Fruit fly (Drosophila melanogaster): ENCODE measurements around the gene Sf3a1.

Sf3a1 gene

DNA sequence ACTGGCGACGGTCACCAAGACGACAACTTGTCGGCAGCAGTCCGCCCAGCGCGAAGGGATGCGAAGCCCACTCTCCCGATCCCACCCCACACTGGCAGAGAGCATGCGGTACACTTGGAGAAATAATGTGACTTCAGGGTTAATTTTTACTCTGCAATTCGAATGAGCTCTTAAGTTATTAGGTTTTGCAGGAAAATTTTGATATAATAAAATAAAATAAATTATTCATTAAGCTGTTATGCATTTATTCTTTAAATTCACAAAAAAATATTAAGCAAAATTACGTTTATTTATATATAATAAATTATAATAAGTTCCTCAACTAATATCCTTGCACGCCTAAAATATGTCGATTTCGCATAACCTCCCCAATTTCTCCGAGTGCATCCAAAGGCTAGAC is 46.7 kb upstream of the Sf3a1 start (continued):
- no peak for TF ChIP-seq CG9817 (tag; optimal IDR thresholded peaks at IDR 0.05)
- peak; percentile 16 for TF ChIP-seq CG6683 (GFP tag; optimal IDR thresholded peaks at IDR 0.05)
- TF ChIP-seq wor (GFP tag; IDR thresholded peaks at IDR 0.05), result 0 out of 2 replicates have a peak, but pooled peaks have one; percentile 31
- TF ChIP-seq Kr (GFP tag; optimal IDR thresholded peaks at IDR 0.05), result no peak
- TF ChIP-seq CG10209 (GFP tag; optimal IDR thresholded peaks at IDR 0.05), result peak; percentile 47
- TF ChIP-seq Doc2 (GFP tag; IDR thresholded peaks at IDR 0.05), result no peak
- no peak for TF ChIP-seq sr (GFP tag; IDR thresholded peaks at IDR 0.05)
- no peak for TF ChIP-seq CG14667 (GFP tag; IDR thresholded peaks at IDR 0.05)
- no peak for TF ChIP-seq CG12236 (GFP tag; optimal IDR thresholded peaks at IDR 0.05)
- peak; percentile 45; the same call in 2 of the 3 replicates for TF ChIP-seq row (GFP tag; IDR thresholded peaks at IDR 0.05)
- peak; percentile 64 for TF ChIP-seq CG2712 (tag; optimal IDR thresholded peaks at IDR 0.05)
- peak; percentile 25 for TF ChIP-seq CG2202 (tag; optimal IDR thresholded peaks at IDR 0.05)
- TF ChIP-seq Xrp1 (GFP tag; IDR thresholded peaks at IDR 0.05), result peak; percentile 47
- TF ChIP-seq peb (GFP tag; IDR thresholded peaks at IDR 0.05), result no peak
- no peak for TF ChIP-seq H2.0 (GFP tag; IDR thresholded peaks at IDR 0.05)
- TF ChIP-seq seq (GFP tag; IDR thresholded peaks at IDR 0.05), result 0 out of 2 replicates have a peak, but pooled peaks have one; percentile 29
- peak; percentile 3 for TF ChIP-seq Meics (GFP tag; optimal IDR thresholded peaks at IDR 0.05)
- peak; percentile 32 for TF ChIP-seq CG11504 (tag; optimal IDR thresholded peaks at IDR 0.05)
- peak; percentile 18; the same call in 1 of the 2 replicates for TF ChIP-seq Drgx (GFP tag; IDR thresholded peaks at IDR 0.05)
- no peak for TF ChIP-seq Opbp (GFP tag; IDR thresholded peaks at IDR 0.05; ENCODE audit: partially characterized antibody)
- no peak for TF ChIP-seq CG6765 (GFP tag; optimal IDR thresholded peaks at IDR 0.05)
- no peak for TF ChIP-seq CG16813 (GFP tag; IDR thresholded peaks at IDR 0.05; ENCODE audit: partially characterized antibody)
- 0 out of 3 replicates have a peak, but pooled peaks have one; percentile 12 for TF ChIP-seq so (GFP tag; IDR thresholded peaks at IDR 0.05)
- no peak for TF ChIP-seq Stat92E (GFP tag; optimal IDR thresholded peaks at IDR 0.05)
- no peak for TF ChIP-seq lab (GFP tag; optimal IDR thresholded peaks at IDR 0.05)
- no peak for TF ChIP-seq Sry-δ (GFP tag; optimal IDR thresholded peaks at IDR 0.05)
- no peak for TF ChIP-seq CG3995 (GFP tag; optimal IDR thresholded peaks at IDR 0.05)
- TF ChIP-seq MESR4 (GFP tag; optimal IDR thresholded peaks at IDR 0.05), result no peak
- peak; percentile 15 for TF ChIP-seq Usf (GFP tag; optimal IDR thresholded peaks at IDR 0.05)
- no peak for TF ChIP-seq CG7357 (GFP tag; IDR thresholded peaks at IDR 0.05)
- peak; percentile 40 for TF ChIP-seq CoRest (tag; optimal IDR thresholded peaks at IDR 0.05)
- TF ChIP-seq Gsc (GFP tag; IDR thresholded peaks at IDR 0.05), result no peak
- TF ChIP-seq CG12391 (tag; optimal IDR thresholded peaks at IDR 0.05), result peak; percentile 50
- TF ChIP-seq crol (GFP tag; IDR thresholded peaks at IDR 0.05), result no peak
- 0 out of 2 replicates have a peak, but pooled peaks have one; percentile 11 for TF ChIP-seq CG5953 (GFP tag; IDR thresholded peaks at IDR 0.05)
- TF ChIP-seq lmd (GFP tag; IDR thresholded peaks at IDR 0.05), result 0 out of 2 replicates have a peak, but pooled peaks have one; percentile 12
- TF ChIP-seq CG33557 (GFP tag; optimal IDR thresholded peaks at IDR 0.05), result no peak
- TF ChIP-seq CG10979 (tag; optimal IDR thresholded peaks at IDR 0.05), result peak; percentile 35
- no peak for TF ChIP-seq Atf3 (GFP tag; optimal IDR thresholded peaks at IDR 0.05)
- no peak for TF ChIP-seq CG9437 (GFP tag; optimal IDR thresholded peaks at IDR 0.05)
- TF ChIP-seq CG31441 (GFP tag; IDR thresholded peaks at IDR 0.05), result peak; percentile 69
- peak; percentile 49 for TF ChIP-seq CG17829 (tag; optimal IDR thresholded peaks at IDR 0.05)
- TF ChIP-seq CG3847 (GFP tag; IDR thresholded peaks at IDR 0.05), result peak; percentile 27; the same call in 1 of the 2 replicates
- TF ChIP-seq amos (GFP tag; IDR thresholded peaks at IDR 0.05; ENCODE audit: partially characterized antibody), result no peak
- TF ChIP-seq shn (GFP tag; optimal IDR thresholded peaks at IDR 0.05), result no peak
- TF ChIP-seq CG18262 (tag; optimal IDR thresholded peaks at IDR 0.05), result peak; percentile 63
- peak in 1 of 3 experiments; percentile 41 for TF ChIP-seq lola (GFP tag; optimal IDR thresholded peaks at IDR 0.05)
